Worm (Caenorhabditis elegans): ENCODE data around the gene srd-70.

The srd-70 gene

ce11 chrV:20412225-20412624 lies 41.7 kb upstream of the srd-70 start (continued):
- no peak for TF ChIP-seq aly-2 (tag; optimal IDR thresholded peaks at IDR 0.05)
- TF ChIP-seq nhr-102 (tag; optimal IDR thresholded peaks at IDR 0.05), result peak; percentile 23
- TF ChIP-seq ceh-62 (tag; optimal IDR thresholded peaks at IDR 0.05), result no peak
- TF ChIP-seq spr-3 (GFP tag; optimal IDR thresholded peaks at IDR 0.05), result no peak
- TF ChIP-seq ceh-82 (tag; optimal IDR thresholded peaks at IDR 0.05), result no peak
- no peak for TF ChIP-seq nhr-10 (tag; optimal IDR thresholded peaks at IDR 0.05)
- TF ChIP-seq ceh-32 (tag; optimal IDR thresholded peaks at IDR 0.05; ENCODE audit: poor library complexity), result no peak
- no peak for TF ChIP-seq lim-7 (GFP tag; IDR thresholded peaks at IDR 0.05)
- no peak for TF ChIP-seq D1046.2 (GFP tag; IDR thresholded peaks at IDR 0.05)
- TF ChIP-seq nhr-6 (tag; optimal IDR thresholded peaks at IDR 0.05), result peak; percentile 8
- TF ChIP-seq zip-2 (tag; optimal IDR thresholded peaks at IDR 0.05), result no peak
- TF ChIP-seq fkh-10 (GFP tag; optimal IDR thresholded peaks at IDR 0.05), result no peak
- TF ChIP-seq gei-8 (GFP tag; optimal IDR thresholded peaks at IDR 0.05), result no peak
- TF ChIP-seq dve-1 (tag; optimal IDR thresholded peaks at IDR 0.05; ENCODE audit: insufficient read depth), result peak; percentile 79
- no peak for TF ChIP-seq ztf-11 (tag; optimal IDR thresholded peaks at IDR 0.05)
- TF ChIP-seq lin-13 (GFP tag; optimal IDR thresholded peaks at IDR 0.05), result peak; percentile 12
- TF ChIP-seq aha-1 (tag), result no peak
- no peak for TF ChIP-seq daf-12 (tag; optimal IDR thresholded peaks at IDR 0.05)

- TF ChIP-seq tag-97 (GFP tag; IDR thresholded peaks at IDR 0.05), result no peak
- TF ChIP-seq tra-1 (GFP tag; IDR thresholded peaks at IDR 0.05), result peak; percentile 81
- TF ChIP-seq nhr-102 (tag; optimal IDR thresholded peaks at IDR 0.05), result peak; percentile 28
- TF ChIP-seq F26F4.8 (GFP tag; conservative IDR thresholded peaks at IDR 0.05), result no peak
- no peak for TF ChIP-seq F37D6.2 (tag; optimal IDR thresholded peaks at IDR 0.05)
- TF ChIP-seq aha-1 (tag), result peak; percentile 30
- TF ChIP-seq Y48G9A.11 (GFP tag; IDR thresholded peaks at IDR 0.05), result no peak
- TF ChIP-seq php-3 (GFP tag; IDR thresholded peaks at IDR 0.05), result peak; percentile 65
- TF ChIP-seq T26A8.4 (GFP tag; IDR thresholded peaks at IDR 0.05), result 0 out of 2 replicates have a peak, but pooled peaks have one; percentile 26
- TF ChIP-seq hlh-11 (tag; optimal IDR thresholded peaks at IDR 0.05), result peak; percentile 90
- peak in 1 of 2 experiments; percentile 15 for TF ChIP-seq lsy-2 (tag; optimal IDR thresholded peaks at IDR 0.05)
- TF ChIP-seq ama-1 (optimal IDR thresholded peaks at IDR 0.05), result peak; percentile 92
- peak; percentile 38 for TF ChIP-seq nhr-48 (tag; optimal IDR thresholded peaks at IDR 0.05)
- TF ChIP-seq set-16 (GFP tag; IDR thresholded peaks at IDR 0.05), result peak; percentile 16; the same call in 1 of the 2 replicates
- TF ChIP-seq nhr-77 (tag; optimal IDR thresholded peaks at IDR 0.05), result peak; percentile 42
- peak; percentile 74 for TF ChIP-seq dve-1 (tag; optimal IDR thresholded peaks at IDR 0.05; ENCODE audit: insufficient read depth)
- TF ChIP-seq lin-13 (GFP tag; optimal IDR thresholded peaks at IDR 0.05), result peak; percentile 63
- TF ChIP-seq cey-2 (tag; optimal IDR thresholded peaks at IDR 0.05; ENCODE audit: borderline replicate concordance, insufficient read depth), result peak; percentile 33
- TF ChIP-seq pqm-1 (tag; optimal IDR thresholded peaks at IDR 0.05), result peak; percentile 47
- no peak for TF ChIP-seq daf-16 (GFP tag; optimal IDR thresholded peaks at IDR 0.05)
- peak; percentile 91 for TF ChIP-seq daf-16 (tag; optimal IDR thresholded peaks at IDR 0.05)
- peak; percentile 97 for TF ChIP-seq dmd-6 (GFP tag; IDR thresholded peaks at IDR 0.05)
- peak; percentile 74 for TF ChIP-seq nhr-28 (tag; optimal IDR thresholded peaks at IDR 0.05)
- TF ChIP-seq lin-39 (tag; optimal IDR thresholded peaks at IDR 0.05), result no peak
- peak; percentile 95 for TF ChIP-seq lin-1 (GFP tag; IDR thresholded peaks at IDR 0.05)
- no peak for TF ChIP-seq rbr-2 (tag; optimal IDR thresholded peaks at IDR 0.05)
- no peak for TF ChIP-seq ctbp-1 (GFP tag; IDR thresholded peaks at IDR 0.05)
- peak; percentile 54 for TF ChIP-seq ztf-7 (tag; optimal IDR thresholded peaks at IDR 0.05)
- TF ChIP-seq mdl-1 (tag; optimal IDR thresholded peaks at IDR 0.05), result peak in 1 of 2 experiments; percentile 46
- TF ChIP-seq ceh-20 (GFP tag; IDR thresholded peaks at IDR 0.05), result 0 out of 2 replicates have a peak, but pooled peaks have one; percentile 39
- TF ChIP-seq mxl-3 (GFP tag; optimal IDR thresholded peaks at IDR 0.05), result peak; percentile 62
- no peak for TF ChIP-seq mep-1 (tag; optimal IDR thresholded peaks at IDR 0.05)
- peak; percentile 13 to 52 for TF ChIP-seq hif-1 (tag; optimal IDR thresholded peaks at IDR 0.05)
- TF ChIP-seq hlh-30 (tag; optimal IDR thresholded peaks at IDR 0.05; ENCODE audit: insufficient read depth), result peak; percentile 85
- TF ChIP-seq ZK337.2 (GFP tag; IDR thresholded peaks at IDR 0.05), result no peak
- TF ChIP-seq mdt-29 (GFP tag; IDR thresholded peaks at IDR 0.05), result no peak
Observed at ce11 chrV:20413426-20413825, 40.5 kb upstream of the srd-70 start.

Data from whole organism, L4 larva.